Worm (Caenorhabditis elegans): ENCODE data around the gene C50C3.5.
A peak's percentile ranks its signal among the peaks of the same experiment; 100 is the strongest.

Gene C50C3.5

ce11 chrIII:8201117-8201516, 22.1 kb downstream of the C50C3.5 start, which contains the start of gene unc-36:
unc-36 (minus strand) TSS chrIII:8201217.
- TF ChIP-seq lin-39 (tag; optimal IDR thresholded peaks at IDR 0.05) (no peak), mdl-1 (tag; optimal IDR thresholded peaks at IDR 0.05) (no peak), aly-2 (tag; optimal IDR thresholded peaks at IDR 0.05) (no peak), nhr-76 (tag; optimal IDR thresholded peaks at IDR 0.05) (no peak)

ce11 chrIII:8201760-8202159, 22.7 kb downstream of the C50C3.5 start:
- TF ChIP-seq nhr-237 (tag; optimal IDR thresholded peaks at IDR 0.05) (no peak), ceh-16 (tag; optimal IDR thresholded peaks at IDR 0.05) (no peak), daf-12 (tag; optimal IDR thresholded peaks at IDR 0.05) (no peak), aly-2 (tag; optimal IDR thresholded peaks at IDR 0.05) (no peak), unc-62 (GFP tag; optimal IDR thresholded peaks at IDR 0.05) (no peak), pha-4 (tag; optimal IDR thresholded peaks at IDR 0.05) (no peak), lin-39 (tag; optimal IDR thresholded peaks at IDR 0.05) (peak; percentile 60), snpc-4 (tag; optimal IDR thresholded peaks at IDR 0.05) (peak; percentile 43), mml-1 (tag; optimal IDR thresholded peaks at IDR 0.05) (no peak), fkh-10 (GFP tag; optimal IDR thresholded peaks at IDR 0.05) (no peak), elt-1 (tag; optimal IDR thresholded peaks at IDR 0.05) (no peak), fkh-2 (tag; optimal IDR thresholded peaks at IDR 0.05) (no peak), nfya-1 (tag; optimal IDR thresholded peaks at IDR 0.05; ENCODE audit: insufficient read depth) (peak; percentile 77), nhr-76 (tag; optimal IDR thresholded peaks at IDR 0.05) (no peak), lin-15B (tag; optimal IDR thresholded peaks at IDR 0.05) (peak; percentile 33), nhr-11 (tag; optimal IDR thresholded peaks at IDR 0.05) (peak; percentile 5), ceh-82 (tag; optimal IDR thresholded peaks at IDR 0.05) (no peak)

- TF ChIP-seq egl-5 (tag; optimal IDR thresholded peaks at IDR 0.05), result no peak
- no peak for TF ChIP-seq nhr-67 (tag; optimal IDR thresholded peaks at IDR 0.05)
- TF ChIP-seq ztf-4 (tag; optimal IDR thresholded peaks at IDR 0.05), result no peak
- no peak for TF ChIP-seq pha-4 (tag; optimal IDR thresholded peaks at IDR 0.05)
- TF ChIP-seq nhr-12 (tag; optimal IDR thresholded peaks at IDR 0.05), result no peak
- no peak for TF ChIP-seq sea-2 (GFP tag; optimal IDR thresholded peaks at IDR 0.05)
- TF ChIP-seq nfya-1 (tag; optimal IDR thresholded peaks at IDR 0.05; ENCODE audit: insufficient read depth), result no peak
- no peak for TF ChIP-seq lsy-12 (tag; optimal IDR thresholded peaks at IDR 0.05)
- TF ChIP-seq unc-62 (GFP tag; optimal IDR thresholded peaks at IDR 0.05), result no peak
- no peak for TF ChIP-seq lin-15B (tag; optimal IDR thresholded peaks at IDR 0.05)
- TF ChIP-seq mml-1 (tag; optimal IDR thresholded peaks at IDR 0.05), result no peak
- TF ChIP-seq nhr-77 (tag; optimal IDR thresholded peaks at IDR 0.05), result no peak
- no peak for TF ChIP-seq aly-2 (tag; optimal IDR thresholded peaks at IDR 0.05)
- no peak for TF ChIP-seq elt-3 (tag; optimal IDR thresholded peaks at IDR 0.05)
- TF ChIP-seq nhr-25 (tag; optimal IDR thresholded peaks at IDR 0.05), result no peak
These were observed 23.7 kb downstream of the C50C3.5 start, which contains the start of gene snb-5 for ce11 chrIII:8202754-8203153. snb-5 (plus strand) TSS chrIII:8203054.

- TF ChIP-seq lsy-12 (tag; optimal IDR thresholded peaks at IDR 0.05), result no peak
These were observed 30.8 kb downstream of the C50C3.5 start, which contains the start of gene C30A5.10 for ce11 chrIII:8209775-8210174. C30A5.10 (minus strand) TSS chrIII:8209875.

- TF ChIP-seq nfya-1 (tag; optimal IDR thresholded peaks at IDR 0.05; ENCODE audit: insufficient read depth), result peak; percentile 21
- TF ChIP-seq lin-15B (tag; optimal IDR thresholded peaks at IDR 0.05), result no peak
- TF ChIP-seq nhr-23 (tag; optimal IDR thresholded peaks at IDR 0.05), result no peak
These were observed 32.5 kb downstream of the C50C3.5 start for ce11 chrIII:8211562-8211961.

- peak; percentile 67 for TF ChIP-seq nfya-1 (tag; optimal IDR thresholded peaks at IDR 0.05; ENCODE audit: insufficient read depth)
- no peak for TF ChIP-seq pha-4 (tag; optimal IDR thresholded peaks at IDR 0.05)
These were observed 37.2 kb downstream of the C50C3.5 start, which contains the start of gene unc-86 for ce11 chrIII:8216224-8216623. unc-86 (minus strand) TSS chrIII:8216336.

ce11 chrIII:8217919-8218318, 38.9 kb downstream of the C50C3.5 start, which contains the start of gene C30A5.16:
C30A5.16 (plus strand) TSS chrIII:8218219.
- TF ChIP-seq ceh-28 (tag; optimal IDR thresholded peaks at IDR 0.05) (no peak), fkh-2 (tag; optimal IDR thresholded peaks at IDR 0.05) (no peak), ztf-4 (tag; optimal IDR thresholded peaks at IDR 0.05) (no peak), elt-1 (tag; optimal IDR thresholded peaks at IDR 0.05) (no peak), unc-62 (GFP tag; optimal IDR thresholded peaks at IDR 0.05) (no peak), nhr-43 (tag; optimal IDR thresholded peaks at IDR 0.05; ENCODE audit: poor library complexity, severe bottlenecking) (no peak), jun-1 (tag; optimal IDR thresholded peaks at IDR 0.05) (no peak), ceh-16 (tag; optimal IDR thresholded peaks at IDR 0.05) (no peak), pqm-1 (tag; optimal IDR thresholded peaks at IDR 0.05) (no peak)

Data from whole organism, L3 larva.